Fruit fly (Drosophila melanogaster): ENCODE results near the gene Mdr65.

Mdr65 gene

dm6 chr3L:6270283-6270682 is 24.7 kb upstream of the Mdr65 start (continued):
- TF ChIP-seq dac (GFP tag; optimal IDR thresholded peaks at IDR 0.05) (no peak), fkh (GFP tag; optimal IDR thresholded peaks at IDR 0.05) (no peak), Gug (GFP tag; IDR thresholded peaks at IDR 0.05) (no peak), topi (GFP tag; optimal IDR thresholded peaks at IDR 0.05) (peak; percentile 68), fd85E (GFP tag; optimal IDR thresholded peaks at IDR 0.05) (no peak), CG3032 (tag; optimal IDR thresholded peaks at IDR 0.05) (no peak), CG9139 (GFP tag; optimal IDR thresholded peaks at IDR 0.05) (no peak), CG11294 (GFP tag; IDR thresholded peaks at IDR 0.05) (no peak), CG4318 (GFP tag; optimal IDR thresholded peaks at IDR 0.05) (no peak), Eip78C (GFP tag) (peak; percentile 94), Ets96B (tag; optimal IDR thresholded peaks at IDR 0.05) (peak; percentile 54), OdsH (GFP tag; optimal IDR thresholded peaks at IDR 0.05) (peak; percentile 59), Hr39 (GFP tag; optimal IDR thresholded peaks at IDR 0.05) (peak; percentile 46), CG10669 (GFP tag; optimal IDR thresholded peaks at IDR 0.05) (peak; percentile 49), net (GFP tag; optimal IDR thresholded peaks at IDR 0.05) (peak; percentile 46), Hr38 (GFP tag; optimal IDR thresholded peaks at IDR 0.05) (no peak), CG6276 (GFP tag; optimal IDR thresholded peaks at IDR 0.05) (no peak), Eip93F (GFP tag; optimal IDR thresholded peaks at IDR 0.05) (no peak), CG10631 (GFP tag; optimal IDR thresholded peaks at IDR 0.05) (peak; percentile 39), esn (GFP tag; optimal IDR thresholded peaks at IDR 0.05) (peak; percentile 68), CG16779 (tag; optimal IDR thresholded peaks at IDR 0.05) (no peak), Met (GFP tag; optimal IDR thresholded peaks at IDR 0.05) (peak; percentile 61), Sox14 (GFP tag; optimal IDR thresholded peaks at IDR 0.05) (peak; percentile 29), CG6163 (GFP tag; IDR thresholded peaks at IDR 0.05) (peak; percentile 21; the same call in 1 of the 3 replicates), CG31627 (GFP tag; optimal IDR thresholded peaks at IDR 0.05) (peak; percentile 39), CG7368 (GFP tag; optimal IDR thresholded peaks at IDR 0.05) (peak; percentile 26), pdm3 (GFP tag; optimal IDR thresholded peaks at IDR 0.05) (peak; percentile 54), CG34406 (GFP tag; optimal IDR thresholded peaks at IDR 0.05) (peak; percentile 72), Ets21C (GFP tag; optimal IDR thresholded peaks at IDR 0.05) (peak; percentile 16), Sox15 (GFP tag; optimal IDR thresholded peaks at IDR 0.05) (peak; percentile 14)

- TF ChIP-seq CG34406 (GFP tag; optimal IDR thresholded peaks at IDR 0.05) = peak; percentile 71
- TF ChIP-seq CG11762 (GFP tag; optimal IDR thresholded peaks at IDR 0.05; ENCODE audit: insufficient read depth) = peak; percentile 21
- TF ChIP-seq CG10631 (GFP tag; optimal IDR thresholded peaks at IDR 0.05) = peak; percentile 53
- TF ChIP-seq Lpt (GFP tag; optimal IDR thresholded peaks at IDR 0.05) = peak; percentile 4
- peak; percentile 32 for TF ChIP-seq Sox102F (GFP tag; optimal IDR thresholded peaks at IDR 0.05)
- TF ChIP-seq CG15336 (GFP tag; IDR thresholded peaks at IDR 0.05) = peak; percentile 49
- no peak for TF ChIP-seq Eip93F (GFP tag; optimal IDR thresholded peaks at IDR 0.05)
- peak; percentile 54 for TF ChIP-seq topi (GFP tag; optimal IDR thresholded peaks at IDR 0.05)
- no peak for TF ChIP-seq CG10669 (GFP tag; optimal IDR thresholded peaks at IDR 0.05)
- peak; percentile 75 for TF ChIP-seq CG6792 (GFP tag; optimal IDR thresholded peaks at IDR 0.05)
- TF ChIP-seq spab (GFP tag; optimal IDR thresholded peaks at IDR 0.05) = peak; percentile 22
- TF ChIP-seq Eip75B (GFP tag; optimal IDR thresholded peaks at IDR 0.05) = peak; percentile 56
- peak; percentile 51 for TF ChIP-seq achi (GFP tag; optimal IDR thresholded peaks at IDR 0.05)
- TF ChIP-seq CG11902 (GFP tag; optimal IDR thresholded peaks at IDR 0.05) = peak; percentile 43
- peak; percentile 67 for TF ChIP-seq Met (GFP tag; optimal IDR thresholded peaks at IDR 0.05)
- peak; percentile 73 for TF ChIP-seq CG3919 (GFP tag; optimal IDR thresholded peaks at IDR 0.05)
- TF ChIP-seq CG9139 (GFP tag; optimal IDR thresholded peaks at IDR 0.05) = no peak
- no peak for TF ChIP-seq CG6854 (GFP tag; optimal IDR thresholded peaks at IDR 0.05)
- TF ChIP-seq Gug (GFP tag; IDR thresholded peaks at IDR 0.05) = no peak
- TF ChIP-seq Sox15 (GFP tag; optimal IDR thresholded peaks at IDR 0.05) = peak; percentile 64
- no peak for TF ChIP-seq fkh (GFP tag; optimal IDR thresholded peaks at IDR 0.05)
- peak; percentile 46 for TF ChIP-seq net (GFP tag; optimal IDR thresholded peaks at IDR 0.05)
- peak; percentile 21 for TF ChIP-seq fd59A (GFP tag; optimal IDR thresholded peaks at IDR 0.05)
- TF ChIP-seq CG8319 (GFP tag; optimal IDR thresholded peaks at IDR 0.05) = peak; percentile 59
- TF ChIP-seq ss (GFP tag; optimal IDR thresholded peaks at IDR 0.05) = no peak
- peak; percentile 47 for TF ChIP-seq Smox (GFP tag; optimal IDR thresholded peaks at IDR 0.05)
- TF ChIP-seq Hr39 (GFP tag; optimal IDR thresholded peaks at IDR 0.05) = peak; percentile 51
- TF ChIP-seq CG6808 (GFP tag; optimal IDR thresholded peaks at IDR 0.05) = peak; percentile 22
- no peak for TF ChIP-seq Blimp-1 (GFP tag; optimal IDR thresholded peaks at IDR 0.05)
- peak; percentile 50 for TF ChIP-seq cyc (GFP tag; optimal IDR thresholded peaks at IDR 0.05)
- no peak for TF ChIP-seq CG4318 (GFP tag; optimal IDR thresholded peaks at IDR 0.05)
- TF ChIP-seq Sox14 (GFP tag; optimal IDR thresholded peaks at IDR 0.05) = peak; percentile 50
- TF ChIP-seq CG31627 (GFP tag; optimal IDR thresholded peaks at IDR 0.05) = peak; percentile 57
- TF ChIP-seq Hr38 (GFP tag; optimal IDR thresholded peaks at IDR 0.05) = no peak
- peak; percentile 63 for TF ChIP-seq CG32006 (GFP tag; optimal IDR thresholded peaks at IDR 0.05)
Measured at dm6 chr3L:6269003-6269402, 23.5 kb upstream of the Mdr65 start.

Measured in whole organism, prepupa.